Worm (Caenorhabditis elegans) whole organism, young adult: ENCODE measurements around the gene F56C9.3.
A peak's percentile ranks its signal among the peaks of the same experiment; 100 is the strongest.

Experiments used
- ekl-4 ChIP-seq: fragments of 200-800 bp; sonication (Bioruptor generic); IDR thresholded peaks from 2 replicates; pipeline ENCODE4 v1.3.6; 2022; ENCODE audit warnings: missing genetic modification reagents, missing genetic modification characterization, missing compliant biosample characterization
- lin-35 ChIP-seq, 3 experiments: fragments of 150-350 bp in 2 of 3; sonication (generic microtip) in 1 of 3; optimal IDR thresholded peaks; 2 replicates each; lab custom pipeline; 2014 to 2018; ENCODE audit warnings: missing biosample characterization in 3 of 3, missing genetic modification characterization in 3 of 3, missing genetic modification reagents in 3 of 3

DNA sequence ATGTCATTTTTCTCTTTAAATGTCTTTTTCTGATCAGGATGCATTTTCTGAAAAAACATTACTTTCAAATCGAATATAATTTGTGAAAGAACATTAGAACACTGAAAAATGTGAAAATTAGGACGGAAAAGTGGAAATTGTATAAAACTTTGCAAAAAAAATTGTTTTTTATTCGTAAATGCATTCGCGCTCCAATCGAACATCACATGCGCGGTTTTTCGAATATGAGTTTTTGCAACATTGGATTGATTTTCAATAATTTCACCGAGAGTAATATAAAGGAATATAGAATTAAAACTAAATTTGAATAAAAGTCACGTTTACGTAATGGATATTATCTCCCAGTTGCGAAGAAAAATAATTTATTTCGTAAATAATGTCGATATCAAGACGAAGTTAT, 33.9 kb upstream of the F56C9.3 start, which contains the start of the genes spot-1 and B0361.11:
- no peak for TF ChIP-seq ekl-4 (GFP tag; lab: Robert Waterston, UW)
- peak; percentile 1 to 77 (median 27) for TF ChIP-seq lin-35 (GFP tag; optimal IDR thresholded peaks at IDR 0.05; lab: Kevin White, UChicago)
